Fruit fly (Drosophila melanogaster) whole organism, embryonic: ENCODE data around the gene Pak.

Experiments used
- Adf1 ChIP-seq: fragments of 200-800 bp; sonication (Bioruptor generic); IDR thresholded peaks from 2 replicates; pipeline ENCODE4 v1.3.6; 2022; ENCODE audit warnings: missing biosample characterization, missing genetic modification characterization
- Aef1 ChIP-seq: fragments of 200-800 bp; sonication (Bioruptor generic); IDR thresholded peaks from 3 replicates; pipeline ENCODE4 v1.3.6; 2022; ENCODE audit warnings: missing biosample characterization, missing genetic modification characterization
- Antp ChIP-seq: fragments of 200-800 bp; sonication (Bioruptor generic); optimal IDR thresholded peaks from 3 replicates; lab custom pipeline; 2016; ENCODE audit warnings: missing biosample characterization, missing genetic modification characterization
- CG10274 ChIP-seq: fragments of 200-800 bp; sonication (Bioruptor generic); optimal IDR thresholded peaks from 3 replicates; lab custom pipeline; 2017; ENCODE audit warnings: missing biosample characterization, mild to moderate bottlenecking, missing genetic modification characterization
- CG10366 ChIP-seq: fragments of 200-800 bp; sonication (Bioruptor generic); IDR thresholded peaks from 2 replicates; pipeline ENCODE4 v1.3.6; 2022; ENCODE audit warnings: missing biosample characterization, missing genetic modification characterization
- CG10565 ChIP-seq: fragments of 200-800 bp; sonication (Bioruptor generic); optimal IDR thresholded peaks from 3 replicates; lab custom pipeline; 2016; ENCODE audit warnings: missing biosample characterization, mild to moderate bottlenecking, missing genetic modification characterization
- CG11456 ChIP-seq: fragments of 200-800 bp; sonication (Bioruptor generic); IDR thresholded peaks from 3 replicates; pipeline ENCODE4 v1.3.6; 2022; ENCODE audit warnings: missing biosample characterization, missing genetic modification characterization
- CG12744 ChIP-seq: fragments of 200-800 bp; sonication (Bioruptor generic); optimal IDR thresholded peaks from 2 replicates; lab custom pipeline; 2016; ENCODE audit warnings: missing biosample characterization, missing genetic modification characterization
- CG14667 ChIP-seq: fragments of 200-800 bp; sonication (Bioruptor generic); IDR thresholded peaks from 2 replicates; pipeline ENCODE4 v1.3.6; 2022; ENCODE audit warnings: missing biosample characterization, missing genetic modification characterization
- CG15011 ChIP-seq: fragments of 200-800 bp; sonication (Bioruptor generic); optimal IDR thresholded peaks from 3 replicates; lab custom pipeline; 2018; ENCODE audit warnings: missing biosample characterization, mild to moderate bottlenecking, missing genetic modification characterization
- CG17359 ChIP-seq: fragments of 200-800 bp; sonication (Bioruptor generic); optimal IDR thresholded peaks from 3 replicates; lab custom pipeline; 2018; ENCODE audit warnings: missing biosample characterization, mild to moderate bottlenecking, missing genetic modification characterization, moderate library complexity
- CG17612 ChIP-seq: fragments of 200-800 bp; sonication (Bioruptor generic); IDR thresholded peaks from 2 replicates; pipeline ENCODE4 v1.3.6; 2022; ENCODE audit warnings: missing biosample characterization, missing genetic modification characterization
- CG1792 ChIP-seq: fragments of 200-800 bp; sonication (Bioruptor generic); optimal IDR thresholded peaks from 2 replicates; lab custom pipeline; 2016; ENCODE audit warnings: missing biosample characterization, missing genetic modification characterization
- CG18599 ChIP-seq: fragments of 200-800 bp; sonication (Bioruptor generic); optimal IDR thresholded peaks from 3 replicates; lab custom pipeline; 2017; ENCODE audit warnings: missing biosample characterization, missing genetic modification characterization, mild to moderate bottlenecking, moderate library complexity, missing genetic modification reagents
- CG3065 ChIP-seq: fragments of 200-800 bp; sonication (Bioruptor generic); optimal IDR thresholded peaks from 2 replicates; lab custom pipeline; 2016; ENCODE audit warnings: missing biosample characterization, missing genetic modification characterization
- CG31224 ChIP-seq: fragments of 200-800 bp; sonication (Bioruptor generic); IDR thresholded peaks from 2 replicates; pipeline ENCODE4 v1.3.6; 2022; ENCODE audit warnings: missing biosample characterization, missing genetic modification characterization
- CG4360 ChIP-seq: fragments of 200-800 bp; sonication (Bioruptor generic); IDR thresholded peaks from 2 replicates; pipeline ENCODE4 v1.3.6; 2022; ENCODE audit warnings: missing biosample characterization, missing genetic modification characterization
- CG5180 ChIP-seq: fragments of 200-800 bp; sonication (Bioruptor generic); optimal IDR thresholded peaks from 3 replicates; lab custom pipeline; 2017; ENCODE audit warnings: missing biosample characterization, missing genetic modification characterization, mild to moderate bottlenecking, moderate library complexity, missing genetic modification reagents
- CG7786 ChIP-seq: fragments of 200-800 bp; sonication (Bioruptor generic); optimal IDR thresholded peaks from 2 replicates; lab custom pipeline; 2016; ENCODE audit warnings: missing biosample characterization, missing genetic modification characterization
- CG7987 ChIP-seq: fragments of 200-800 bp; sonication (Bioruptor generic); optimal IDR thresholded peaks from 2 replicates; lab custom pipeline; 2018; ENCODE audit warnings: missing biosample characterization, mild to moderate bottlenecking, missing genetic modification characterization, moderate library complexity
- CG9876 ChIP-seq: fragments of 200-800 bp; sonication (Bioruptor generic); optimal IDR thresholded peaks from 2 replicates; lab custom pipeline; 2016; ENCODE audit warnings: missing biosample characterization, missing genetic modification characterization
- CoRest ChIP-seq: fragments of 200-800 bp; sonication (Bioruptor generic); optimal IDR thresholded peaks from 3 replicates; lab custom pipeline; 2018; ENCODE audit warnings: missing biosample characterization, mild to moderate bottlenecking, missing genetic modification characterization, moderate library complexity
- CrebB ChIP-seq: fragments of 200-800 bp; sonication (Bioruptor generic); optimal IDR thresholded peaks from 3 replicates; lab custom pipeline; 2018; ENCODE audit warnings: missing biosample characterization, mild to moderate bottlenecking, missing genetic modification characterization
- D19A ChIP-seq: fragments of 200-800 bp; optimal IDR thresholded peaks from 3 replicates; lab custom pipeline; 2019; ENCODE audit warnings: missing biosample characterization, mild to moderate bottlenecking, missing genetic modification characterization, moderate library complexity
- H15 ChIP-seq: fragments of 200-800 bp; sonication (Bioruptor generic); IDR thresholded peaks from 3 replicates; pipeline ENCODE4 v1.3.6; 2022; ENCODE audit warnings: missing biosample characterization, missing genetic modification characterization
- HLH54F ChIP-seq: fragments of 200-800 bp; sonication (Bioruptor generic); optimal IDR thresholded peaks from 3 replicates; lab custom pipeline; 2016; ENCODE audit warnings: missing biosample characterization, missing genetic modification characterization
- Hey ChIP-seq: fragments of 200-800 bp; sonication (Bioruptor generic); optimal IDR thresholded peaks from 3 replicates; lab custom pipeline; 2018; ENCODE audit warnings: missing biosample characterization, mild to moderate bottlenecking, missing genetic modification characterization
- MTF-1 ChIP-seq: fragments of 200-800 bp; sonication (Bioruptor generic); optimal IDR thresholded peaks from 2 replicates; lab custom pipeline; 2018; ENCODE audit warnings: missing biosample characterization, mild to moderate bottlenecking, missing genetic modification characterization, borderline replicate concordance
- Mad ChIP-seq: fragments of 200-800 bp; sonication (Bioruptor generic); optimal IDR thresholded peaks from 2 replicates; lab custom pipeline; 2016; ENCODE audit warnings: missing biosample characterization, missing genetic modification characterization
- Max ChIP-seq: fragments of 200-800 bp; sonication (Bioruptor generic); optimal IDR thresholded peaks from 2 replicates; lab custom pipeline; 2016; ENCODE audit warnings: missing biosample characterization, mild to moderate bottlenecking, missing genetic modification characterization
- Med ChIP-seq: fragments of 200-800 bp; sonication (Bioruptor generic); peaks from one replicate; lab custom pipeline; 2016; ENCODE audit warnings: missing biosample characterization, missing genetic modification characterization, mild to moderate bottlenecking, inconsistent platforms, moderate library complexity
- Mrtf ChIP-seq: fragments of 200-800 bp; sonication (Bioruptor generic); IDR thresholded peaks from 3 replicates; pipeline ENCODE4 v1.3.6; 2022; ENCODE audit warnings: missing biosample characterization, missing genetic modification characterization
- NC2α ChIP-seq: fragments of 200-800 bp; sonication (Bioruptor generic); optimal IDR thresholded peaks from 2 replicates; lab custom pipeline; 2016; ENCODE audit warnings: missing biosample characterization, missing genetic modification characterization
- NK7.1 ChIP-seq: fragments of 200-800 bp; sonication (Bioruptor generic); optimal IDR thresholded peaks from 3 replicates; lab custom pipeline; 2016; ENCODE audit warnings: missing biosample characterization, missing genetic modification characterization
- Opbp ChIP-seq: fragments of 200-800 bp; sonication (Bioruptor generic); IDR thresholded peaks from 3 replicates; pipeline ENCODE4 v1.3.6; 2022; ENCODE audit warnings: missing biosample characterization, missing genetic modification characterization; ENCODE audit not compliant: partially characterized antibody
- ab ChIP-seq: fragments of 200-800 bp; sonication (Bioruptor generic); optimal IDR thresholded peaks from 2 replicates; lab custom pipeline; 2016; ENCODE audit warnings: missing biosample characterization, missing genetic modification characterization
- emc ChIP-seq: fragments of 200-800 bp; sonication (Bioruptor generic); optimal IDR thresholded peaks from 2 replicates; lab custom pipeline; 2016; ENCODE audit warnings: missing biosample characterization, missing genetic modification characterization
- ewg ChIP-seq: fragments of 200-800 bp; sonication (Bioruptor generic); optimal IDR thresholded peaks from 3 replicates; lab custom pipeline; 2017; ENCODE audit warnings: mild to moderate bottlenecking, missing biosample characterization, missing genetic modification reagents, missing genetic modification characterization
- kah ChIP-seq: fragments of 200-800 bp; sonication (Bioruptor generic); optimal IDR thresholded peaks from 2 replicates; lab custom pipeline; 2018; ENCODE audit warnings: missing biosample characterization, mild to moderate bottlenecking, missing genetic modification characterization
- klu ChIP-seq: fragments of 200-800 bp; sonication (Bioruptor generic); IDR thresholded peaks from 2 replicates; pipeline ENCODE4 v1.3.6; 2022; ENCODE audit warnings: missing biosample characterization, missing genetic modification characterization
- lov ChIP-seq, 2 experiments: fragments of 200-800 bp in 1 of 2; fragments of >200 bp in 1 of 2; sonication (Bioruptor generic) in 1 of 2; IDR thresholded peaks in 1 of 2; optimal IDR thresholded peaks in 1 of 2; 2 replicates in 1 of 2; 3 replicates in 1 of 2; pipeline versions ENCODE4 v1.3.6 to Lab custom; 2017 to 2022; ENCODE audit warnings: missing biosample characterization in 1 of 2, missing genetic modification characterization in 1 of 2
- mirr ChIP-seq: fragments of 200-800 bp; sonication (Bioruptor generic); optimal IDR thresholded peaks from 3 replicates; lab custom pipeline; 2018; ENCODE audit warnings: missing biosample characterization, mild to moderate bottlenecking, missing genetic modification characterization
- slbo ChIP-seq: fragments of 200-800 bp; sonication (Bioruptor generic); IDR thresholded peaks from 2 replicates; pipeline ENCODE4 v1.3.6; 2022; ENCODE audit warnings: missing biosample characterization, missing genetic modification characterization
- slou ChIP-seq: fragments of 200-800 bp; sonication (Bioruptor generic); optimal IDR thresholded peaks from 3 replicates; lab custom pipeline; 2016; ENCODE audit warnings: missing biosample characterization, missing genetic modification characterization
- ssp ChIP-seq: fragments of 200-800 bp; sonication (Bioruptor generic); IDR thresholded peaks from 2 replicates; pipeline ENCODE4 v1.3.6; 2022; ENCODE audit warnings: missing biosample characterization, missing genetic modification characterization
- toy ChIP-seq: fragments of 200-800 bp; sonication (Bioruptor generic); IDR thresholded peaks from 2 replicates; pipeline ENCODE4 v1.3.6; 2022; ENCODE audit warnings: missing biosample characterization, missing genetic modification characterization
- zen2 ChIP-seq: fragments of 200-800 bp; sonication (Bioruptor generic); IDR thresholded peaks from 3 replicates; pipeline ENCODE4 v1.3.6; 2022; ENCODE audit warnings: missing biosample characterization, missing genetic modification characterization; ENCODE audit not compliant: partially characterized antibody
- zfh1 ChIP-seq: fragments of 200-800 bp; sonication (Bioruptor generic); IDR thresholded peaks from 3 replicates; pipeline ENCODE4 v1.3.6; 2022; ENCODE audit warnings: missing biosample characterization, missing genetic modification characterization

Gene Pak

dm6 chr3R:6354408-6354807, 3.7 kb downstream of the Pak start:
- no peak for TF ChIP-seq emc (GFP tag; lab: Kevin White, UChicago)
- TF ChIP-seq CG4360 (GFP tag; lab: Robert Waterston, UW): no peak
- no peak for TF ChIP-seq CG15011 (GFP tag; lab: Kevin White, UChicago)
- TF ChIP-seq CG3065 (GFP tag; lab: Kevin White, UChicago): no peak
- TF ChIP-seq Mad (GFP tag; lab: Kevin White, UChicago): no peak
- no peak for TF ChIP-seq zfh1 (GFP tag; lab: Robert Waterston, UW)

dm6 chr3R:6368100-6368499, 17.4 kb downstream of the Pak start, which contains the start of gene CG42724:
CG42724 (minus strand) TSS chr3R:6368288.
- TF ChIP-seq CG31224 (GFP tag; lab: Robert Waterston, UW) (0 out of 2 replicates have a peak, but pooled peaks have one; percentile 30), CoRest (no peak), CG10366 (GFP tag; lab: Robert Waterston, UW) (peak; percentile 29; the same call in 1 of the 2 replicates), CG7786 (GFP tag; lab: Kevin White, UChicago) (peak; percentile 71), H15 (GFP tag; lab: Robert Waterston, UW) (peak; percentile 44; the same call in 1 of the 3 replicates), toy (no peak), MTF-1 (GFP tag; lab: Kevin White, UChicago) (no peak), CG12744 (peak; percentile 36), CG1792 (GFP tag; lab: Kevin White, UChicago) (peak; percentile 46), ewg (GFP tag; lab: Kevin White, UChicago) (no peak), CG18599 (GFP tag; lab: Kevin White, UChicago) (no peak), CG5180 (GFP tag; lab: Kevin White, UChicago) (no peak), NC2α (GFP tag; lab: Kevin White, UChicago) (peak; percentile 45), HLH54F (peak; percentile 81), zen2 (no peak; the same call in 2 of the 3 replicates), NK7.1 (GFP tag; lab: Kevin White, UChicago) (peak; percentile 57), kah (GFP tag; lab: Kevin White, UChicago) (no peak), Max (GFP tag; lab: Kevin White, UChicago) (peak; percentile 11), CG17359 (no peak), Med (GFP tag; lab: Kevin White, UChicago) (peak; percentile 96), slou (peak; percentile 26), klu (GFP tag; lab: Robert Waterston, UW) (peak; percentile 21; the same call in 1 of the 2 replicates), CG11456 (GFP tag; lab: Robert Waterston, UW) (peak; percentile 72), Mrtf (GFP tag; lab: Robert Waterston, UW) (0 out of 3 replicates have a peak, but pooled peaks have one; percentile 44), CG17612 (GFP tag; lab: Robert Waterston, UW) (no peak), Hey (tag; lab: Kevin White, UChicago) (no peak), CG7987 (GFP tag; lab: Kevin White, UChicago) (no peak), CrebB (tag; lab: Kevin White, UChicago) (peak; percentile 63), Aef1 (GFP tag; lab: Robert Waterston, UW) (peak; percentile 39; the same call in 2 of the 3 replicates), mirr (GFP tag; lab: Kevin White, UChicago) (no peak), CG14667 (GFP tag; lab: Robert Waterston, UW) (peak; percentile 18; the same call in 1 of the 2 replicates), lov (optimal IDR thresholded peaks at IDR 0.05; lab: Kevin White, UChicago) (no peak), lov (GFP tag; IDR thresholded peaks at IDR 0.05; lab: Robert Waterston, UW) (0 out of 3 replicates have a peak, but pooled peaks have one; percentile 32), Adf1 (no peak), Antp (GFP tag; lab: Kevin White, UChicago) (peak; percentile 78), CG9876 (GFP tag; lab: Kevin White, UChicago) (peak; percentile 75), CG3065 (GFP tag; lab: Kevin White, UChicago) (no peak), slbo (GFP tag; lab: Robert Waterston, UW) (peak; percentile 77), CG10565 (no peak), ssp (GFP tag; lab: Robert Waterston, UW) (peak; percentile 33), CG10274 (GFP tag; lab: Kevin White, UChicago) (no peak), Opbp (no peak), ab (GFP tag; lab: Kevin White, UChicago) (peak; percentile 8), D19A (tag; lab: Kevin White, UChicago) (no peak)
